Fruit fly (Drosophila melanogaster) whole organism, embryonic: ENCODE results near the gene Larp7.

ENCODE experiments used
- Abd-B ChIP-seq: fragments of 200-800 bp; sonication (Bioruptor generic); optimal IDR thresholded peaks from 2 replicates; lab custom pipeline; 2018; ENCODE audit warnings: missing biosample characterization, mild to moderate bottlenecking, missing genetic modification characterization, moderate library complexity
- Ada2b ChIP-seq: fragments of 200-800 bp; sonication (Bioruptor generic); IDR thresholded peaks from 2 replicates; pipeline ENCODE4 v1.3.6; 2022; ENCODE audit warnings: missing biosample characterization, missing genetic modification characterization
- Atf3 ChIP-seq: fragments of 200-800 bp; sonication (Bioruptor generic); optimal IDR thresholded peaks from 3 replicates; lab custom pipeline; 2016; ENCODE audit warnings: missing biosample characterization, missing genetic modification characterization
- CG15479 ChIP-seq: fragments of 200-800 bp; sonication (Bioruptor generic); optimal IDR thresholded peaks from 3 replicates; lab custom pipeline; 2019; ENCODE audit warnings: missing biosample characterization, mild to moderate bottlenecking, missing genetic modification characterization, moderate library complexity
- CG1603 ChIP-seq: fragments of 200-800 bp; sonication (Bioruptor generic); optimal IDR thresholded peaks from 2 replicates; lab custom pipeline; 2019; ENCODE audit warnings: missing biosample characterization, mild to moderate bottlenecking, missing genetic modification characterization, moderate library complexity
- CG18011 ChIP-seq: fragments of 200-800 bp; sonication (Bioruptor generic); optimal IDR thresholded peaks from 2 replicates; lab custom pipeline; 2017; ENCODE audit warnings: missing biosample characterization, missing genetic modification characterization, mild to moderate bottlenecking, moderate library complexity, missing genotype
- CG33557 ChIP-seq: fragments of 200-800 bp; sonication (Bioruptor generic); optimal IDR thresholded peaks from 2 replicates; lab custom pipeline; 2019; ENCODE audit warnings: missing biosample characterization, mild to moderate bottlenecking, missing genetic modification characterization, moderate library complexity
- CG3407 ChIP-seq: fragments of 200-800 bp; sonication (Bioruptor generic); optimal IDR thresholded peaks from 2 replicates; lab custom pipeline; 2018; ENCODE audit warnings: missing biosample characterization, mild to moderate bottlenecking, missing genetic modification characterization
- CG3838 ChIP-seq: fragments of 200-800 bp; sonication (Bioruptor generic); optimal IDR thresholded peaks from 3 replicates; lab custom pipeline; 2016; ENCODE audit warnings: missing biosample characterization, missing genetic modification characterization
- CG4360 ChIP-seq: fragments of 200-800 bp; sonication (Bioruptor generic); IDR thresholded peaks from 2 replicates; pipeline ENCODE4 v1.3.6; 2022; ENCODE audit warnings: missing biosample characterization, missing genetic modification characterization
- CG4617 ChIP-seq: fragments of 200-800 bp; sonication (Bioruptor generic); optimal IDR thresholded peaks from 3 replicates; lab custom pipeline; 2016; ENCODE audit warnings: missing biosample characterization, missing genetic modification characterization, borderline replicate concordance
- CG5245 ChIP-seq: fragments of 200-800 bp; sonication (Bioruptor generic); optimal IDR thresholded peaks from 3 replicates; lab custom pipeline; 2016; ENCODE audit warnings: missing biosample characterization, missing genetic modification characterization
- CG5953 ChIP-seq: fragments of 200-800 bp; sonication (Bioruptor generic); IDR thresholded peaks from 2 replicates; pipeline ENCODE4 v1.3.6; 2022; ENCODE audit warnings: missing biosample characterization, missing genetic modification characterization
- CG7271 ChIP-seq: fragments of 200-800 bp; sonication (Bioruptor generic); optimal IDR thresholded peaks from 2 replicates; lab custom pipeline; 2018; ENCODE audit warnings: missing biosample characterization, mild to moderate bottlenecking, missing genetic modification characterization, moderate library complexity
- CTCF ChIP-seq: fragments of 200-800 bp; sonication (Bioruptor generic); optimal IDR thresholded peaks from 2 replicates; lab custom pipeline; 2017; ENCODE audit warnings: missing biosample characterization, mild to moderate bottlenecking, missing genetic modification characterization, moderate library complexity
- Doc2 ChIP-seq: fragments of 200-800 bp; sonication (Bioruptor generic); IDR thresholded peaks from 2 replicates; pipeline ENCODE4 v1.3.6; 2022; ENCODE audit warnings: missing biosample characterization, missing genetic modification characterization
- Dp ChIP-seq: fragments of 200-800 bp; sonication (Bioruptor generic); optimal IDR thresholded peaks from 2 replicates; lab custom pipeline; 2018; ENCODE audit warnings: missing biosample characterization, mild to moderate bottlenecking, missing genetic modification characterization, moderate library complexity
- HHEX ChIP-seq: fragments of 200-800 bp; sonication (Bioruptor generic); optimal IDR thresholded peaks from 3 replicates; lab custom pipeline; 2017; ENCODE audit warnings: missing biosample characterization, mild to moderate bottlenecking, missing genetic modification characterization, missing genetic modification reagents
- Hand ChIP-seq: fragments of 200-800 bp; sonication (Bioruptor generic); optimal IDR thresholded peaks from 2 replicates; lab custom pipeline; 2017; ENCODE audit warnings: mild to moderate bottlenecking, missing biosample characterization, missing genetic modification reagents, missing genetic modification characterization
- HmgD ChIP-seq: fragments of 200-800 bp; sonication (Bioruptor generic); optimal IDR thresholded peaks from 3 replicates; lab custom pipeline; 2016; ENCODE audit warnings: missing biosample characterization, missing genetic modification characterization
- Hmr ChIP-seq: fragments of 200-800 bp; sonication (Bioruptor generic); optimal IDR thresholded peaks from 3 replicates; lab custom pipeline; 2017; ENCODE audit warnings: mild to moderate bottlenecking, missing biosample characterization, missing genetic modification reagents, missing genetic modification characterization
- Lim3 ChIP-seq: fragments of 200-800 bp; sonication (Bioruptor generic); IDR thresholded peaks from 2 replicates; pipeline ENCODE4 v1.3.6; 2022; ENCODE audit warnings: missing biosample characterization, missing genetic modification characterization
- MBD-R2 ChIP-seq: fragments of 200-800 bp; sonication (Bioruptor generic); IDR thresholded peaks from 2 replicates; pipeline ENCODE4 v1.3.6; 2022; ENCODE audit warnings: missing biosample characterization, missing genetic modification characterization
- MESR4 ChIP-seq: fragments of 200-800 bp; sonication (Bioruptor generic); optimal IDR thresholded peaks from 2 replicates; lab custom pipeline; 2018; ENCODE audit warnings: missing biosample characterization, mild to moderate bottlenecking, missing genetic modification characterization, moderate library complexity
- Mad ChIP-seq: fragments of 200-800 bp; sonication (Bioruptor generic); optimal IDR thresholded peaks from 2 replicates; lab custom pipeline; 2016; ENCODE audit warnings: missing biosample characterization, missing genetic modification characterization
- Nf-YC ChIP-seq: fragments of 200-800 bp; optimal IDR thresholded peaks from 3 replicates; lab custom pipeline; 2019; ENCODE audit warnings: missing biosample characterization, mild to moderate bottlenecking, missing genetic modification characterization, moderate library complexity
- Ssrp ChIP-seq: fragments of 200-800 bp; sonication (Bioruptor generic); optimal IDR thresholded peaks from 2 replicates; lab custom pipeline; 2018; ENCODE audit warnings: missing biosample characterization, mild to moderate bottlenecking, missing genetic modification characterization, moderate library complexity
- Xrp1 ChIP-seq: fragments of 200-800 bp; sonication (Bioruptor generic); IDR thresholded peaks from 2 replicates; pipeline ENCODE4 v1.3.6; 2022; ENCODE audit warnings: missing biosample characterization, missing genetic modification characterization
- az2 ChIP-seq: fragments of 200-800 bp; sonication (Bioruptor generic); optimal IDR thresholded peaks from 3 replicates; lab custom pipeline; 2016; ENCODE audit warnings: missing biosample characterization, missing genetic modification characterization
- br ChIP-seq: fragments of >200 bp; optimal IDR thresholded peaks from 2 replicates; lab custom pipeline; 2017
- crc ChIP-seq: fragments of 200-800 bp; sonication (Bioruptor generic); optimal IDR thresholded peaks from 2 replicates; lab custom pipeline; 2016; ENCODE audit warnings: missing biosample characterization, missing genetic modification characterization
- cwo ChIP-seq: fragments of 200-800 bp; sonication (Bioruptor generic); optimal IDR thresholded peaks from 3 replicates; lab custom pipeline; 2017; ENCODE audit warnings: missing biosample characterization, missing genetic modification characterization, mild to moderate bottlenecking, moderate library complexity, missing genetic modification reagents
- exex ChIP-seq: fragments of 200-800 bp; sonication (Bioruptor generic); optimal IDR thresholded peaks from 4 replicates; lab custom pipeline; 2018; ENCODE audit warnings: missing biosample characterization, mild to moderate bottlenecking, missing genetic modification characterization, moderate library complexity
- eyg ChIP-seq: fragments of 200-800 bp; sonication (Bioruptor generic); optimal IDR thresholded peaks from 3 replicates; lab custom pipeline; 2016; ENCODE audit warnings: missing biosample characterization, missing genetic modification characterization
- fru ChIP-seq: fragments of >200 bp; optimal IDR thresholded peaks from 2 replicates; lab custom pipeline; 2017
- gcm ChIP-seq: fragments of 200-800 bp; sonication (Bioruptor generic); optimal IDR thresholded peaks from 2 replicates; lab custom pipeline; 2019; ENCODE audit warnings: missing biosample characterization, mild to moderate bottlenecking, missing genetic modification characterization, moderate library complexity
- grau ChIP-seq: fragments of 200-800 bp; optimal IDR thresholded peaks from 3 replicates; lab custom pipeline; 2019; ENCODE audit warnings: missing biosample characterization, mild to moderate bottlenecking, missing genetic modification characterization, moderate library complexity
- gsb ChIP-seq: fragments of 200-800 bp; sonication (Bioruptor generic); IDR thresholded peaks from 2 replicates; pipeline ENCODE4 v1.3.6; 2022; ENCODE audit warnings: missing biosample characterization, missing genetic modification characterization
- jing ChIP-seq: fragments of 200-800 bp; sonication (Bioruptor generic); optimal IDR thresholded peaks from 2 replicates; lab custom pipeline; 2018; ENCODE audit warnings: missing biosample characterization, mild to moderate bottlenecking, missing genetic modification characterization
- knrl ChIP-seq: fragments of 200-800 bp; sonication (Bioruptor generic); IDR thresholded peaks from 3 replicates; pipeline ENCODE4 v1.3.6; 2022; ENCODE audit warnings: missing biosample characterization, missing genetic modification characterization; ENCODE audit not compliant: partially characterized antibody
- maf-S ChIP-seq: fragments of 200-800 bp; sonication (Bioruptor generic); optimal IDR thresholded peaks from 2 replicates; lab custom pipeline; 2016; ENCODE audit warnings: missing biosample characterization, missing genetic modification characterization
- otp ChIP-seq: fragments of 200-800 bp; sonication (Bioruptor generic); IDR thresholded peaks from 3 replicates; pipeline ENCODE4, ENCODE4 v1.3.6; 2022; ENCODE audit warnings: missing biosample characterization, missing genetic modification characterization
- peb ChIP-seq: fragments of 200-800 bp; sonication (Bioruptor generic); IDR thresholded peaks from 2 replicates; pipeline ENCODE4 v1.3.6; 2022; ENCODE audit warnings: missing biosample characterization, missing genetic modification characterization
- run ChIP-seq: fragments of 200-800 bp; sonication (Bioruptor generic); optimal IDR thresholded peaks from 3 replicates; lab custom pipeline; 2018; ENCODE audit warnings: missing biosample characterization, mild to moderate bottlenecking, missing genetic modification characterization
- sens ChIP-seq: fragments of 200-800 bp; sonication (Bioruptor generic); peaks from one replicate; lab custom pipeline; 2016; ENCODE audit warnings: missing biosample characterization, missing genetic modification characterization
- shn ChIP-seq: fragments of 200-800 bp; sonication (Bioruptor generic); optimal IDR thresholded peaks from 3 replicates; lab custom pipeline; 2016; ENCODE audit warnings: missing biosample characterization, missing genetic modification characterization
- sqz ChIP-seq: fragments of 200-800 bp; sonication (Bioruptor generic); optimal IDR thresholded peaks from 3 replicates; lab custom pipeline; 2018; ENCODE audit warnings: missing biosample characterization, mild to moderate bottlenecking, missing genetic modification characterization
- tll ChIP-seq, 2 experiments: fragments of 200-800 bp in 1 of 2; fragments of >200 bp in 1 of 2; sonication (Bioruptor generic) in 1 of 2; optimal IDR thresholded peaks; 2 replicates each; lab custom pipeline; 2017 to 2019; ENCODE audit warnings: missing biosample characterization in 2 of 2, missing genetic modification characterization in 2 of 2, mild to moderate bottlenecking in 1 of 2, moderate library complexity in 1 of 2
- vvl ChIP-seq: fragments of 200-800 bp; sonication (Bioruptor generic); IDR thresholded peaks from 2 replicates; pipeline ENCODE4 v1.3.6; 2022; ENCODE audit warnings: missing biosample characterization, missing genetic modification characterization
- zen2 ChIP-seq: fragments of 200-800 bp; sonication (Bioruptor generic); IDR thresholded peaks from 3 replicates; pipeline ENCODE4 v1.3.6; 2022; ENCODE audit warnings: missing biosample characterization, missing genetic modification characterization; ENCODE audit not compliant: partially characterized antibody

Larp7 gene

dm6 chrX:9250161-9250831 lies 6.7 kb downstream of the Larp7 start, which contains the start of gene CG17754 (continued):
- TF ChIP-seq cwo (GFP tag; lab: Kevin White, UChicago) (no peak), Dp (GFP tag; lab: Kevin White, UChicago) (peak; percentile 33), CG4360 (no peak), CG15479 (no peak), sqz (GFP tag; lab: Kevin White, UChicago) (peak; percentile 52), MBD-R2 (peak; percentile 87), CG18011 (GFP tag; lab: Kevin White, UChicago) (no peak), gcm (GFP tag; lab: Kevin White, UChicago) (no peak), CG5245 (GFP tag; lab: Kevin White, UChicago) (no peak), Hand (no peak), az2 (GFP tag; lab: Kevin White, UChicago) (no peak), Ada2b (no peak), peb (no peak), HHEX (GFP tag; lab: Kevin White, UChicago) (no peak), zen2 (GFP tag; lab: Robert Waterston, UW) (no peak), maf-S (GFP tag; lab: Kevin White, UChicago) (no peak), Lim3 (GFP tag; lab: Robert Waterston, UW) (no peak), CG33557 (GFP tag; lab: Kevin White, UChicago) (no peak), Nf-YC (tag; lab: Kevin White, UChicago) (peak; percentile 16), Atf3 (GFP tag; lab: Kevin White, UChicago) (no peak), MESR4 (GFP tag; lab: Kevin White, UChicago) (peak; percentile 50), knrl (GFP tag; lab: Robert Waterston, UW) (no peak), run (tag; lab: Kevin White, UChicago) (no peak), vvl (GFP tag; lab: Robert Waterston, UW) (no peak), CG3838 (no peak), tll (GFP tag; optimal IDR thresholded peaks at IDR 0.05; lab: Kevin White, UChicago) (no peak), fru (no peak), sens (GFP tag; lab: Kevin White, UChicago) (peak; percentile 6), otp (no peak), grau (tag; lab: Kevin White, UChicago) (no peak), CG3407 (GFP tag; lab: Kevin White, UChicago) (no peak), Hmr (GFP tag; lab: Kevin White, UChicago) (peak; percentile 21), CG4617 (GFP tag; lab: Kevin White, UChicago) (peak; percentile 16), br (lab: Kevin White, UChicago) (no peak), Doc2 (GFP tag; lab: Robert Waterston, UW) (no peak), Xrp1 (GFP tag; lab: Robert Waterston, UW) (no peak), CG7271 (tag; lab: Kevin White, UChicago) (no peak), CG5953 (no peak), HmgD (GFP tag; lab: Kevin White, UChicago) (no peak), exex (tag; lab: Kevin White, UChicago) (no peak), CG1603 (tag; lab: Kevin White, UChicago) (peak; percentile 8), jing (GFP tag; lab: Kevin White, UChicago) (no peak), Abd-B (GFP tag; lab: Kevin White, UChicago) (no peak), gsb (no peak), Mad (GFP tag; lab: Kevin White, UChicago) (no peak), Ssrp (tag; lab: Kevin White, UChicago) (no peak), eyg (GFP tag; lab: Kevin White, UChicago) (no peak), shn (no peak), crc (GFP tag; lab: Kevin White, UChicago) (no peak), CTCF (GFP tag; lab: Kevin White, UChicago) (no peak)
